Fruit fly (Drosophila melanogaster) whole organism, embryonic: ENCODE results near the gene CG15308.

ENCODE experiments used
- Atf3 ChIP-seq: fragments of 200-800 bp; sonication (Bioruptor generic); optimal IDR thresholded peaks from 3 replicates; lab custom pipeline; 2016; ENCODE audit warnings: missing biosample characterization, missing genetic modification characterization
- Awh ChIP-seq: fragments of 200-800 bp; sonication (Bioruptor generic); IDR thresholded peaks from 2 replicates; pipeline ENCODE4, ENCODE4 v1.3.6; 2022; ENCODE audit warnings: missing biosample characterization, missing genetic modification characterization
- CG10321 ChIP-seq: fragments of 200-800 bp; sonication (Bioruptor generic); IDR thresholded peaks from 2 replicates; pipeline ENCODE4 v1.3.6; 2022; ENCODE audit warnings: missing biosample characterization, missing genetic modification characterization
- CG10543 ChIP-seq: fragments of 200-800 bp; sonication (Bioruptor generic); optimal IDR thresholded peaks from 3 replicates; lab custom pipeline; 2017; ENCODE audit warnings: missing biosample characterization, mild to moderate bottlenecking, missing genetic modification characterization, moderate library complexity
- CG12769 ChIP-seq: fragments of 200-800 bp; sonication (Bioruptor generic); optimal IDR thresholded peaks from 2 replicates; lab custom pipeline; 2019; ENCODE audit warnings: missing biosample characterization, mild to moderate bottlenecking, missing genetic modification characterization, moderate library complexity
- CG14441 ChIP-seq: fragments of 200-800 bp; sonication (Bioruptor generic); IDR thresholded peaks from 2 replicates; pipeline ENCODE4 v1.3.6; 2022; ENCODE audit warnings: missing biosample characterization, missing genetic modification characterization
- CG1602 ChIP-seq: fragments of 200-800 bp; sonication (Bioruptor generic); optimal IDR thresholded peaks from 3 replicates; lab custom pipeline; 2016; ENCODE audit warnings: missing biosample characterization, missing genetic modification characterization
- CG17568 ChIP-seq: fragments of 200-800 bp; sonication (Bioruptor generic); optimal IDR thresholded peaks from 2 replicates; lab custom pipeline; 2018; ENCODE audit warnings: missing biosample characterization, mild to moderate bottlenecking, missing genetic modification characterization, moderate library complexity
- CG2116 ChIP-seq: fragments of 200-800 bp; sonication (Bioruptor generic); optimal IDR thresholded peaks from 3 replicates; lab custom pipeline; 2018; ENCODE audit warnings: missing biosample characterization, mild to moderate bottlenecking, missing genetic modification characterization
- CG2129 ChIP-seq: fragments of 200-800 bp; sonication (Bioruptor generic); IDR thresholded peaks from 2 replicates; pipeline ENCODE4 v1.3.6; 2022; ENCODE audit warnings: missing biosample characterization, missing genetic modification characterization; ENCODE audit not compliant: partially characterized antibody
- CG2199 ChIP-seq: fragments of 200-800 bp; sonication (Bioruptor generic); IDR thresholded peaks from 3 replicates; pipeline ENCODE4 v1.3.6; 2022; ENCODE audit warnings: missing biosample characterization, missing genetic modification characterization
- CG32772 ChIP-seq: fragments of 200-800 bp; sonication (Bioruptor generic); IDR thresholded peaks from 2 replicates; pipeline ENCODE4 v1.3.6; 2022; ENCODE audit warnings: missing biosample characterization, missing genetic modification characterization
- CG3726 ChIP-seq: fragments of 200-800 bp; sonication (Bioruptor generic); IDR thresholded peaks from 3 replicates; pipeline ENCODE4, ENCODE4 v1.3.6; 2022; ENCODE audit warnings: missing biosample characterization, missing genetic modification characterization
- CG4707 ChIP-seq: fragments of 200-800 bp; sonication (Bioruptor generic); optimal IDR thresholded peaks from 2 replicates; lab custom pipeline; 2018; ENCODE audit warnings: missing biosample characterization, mild to moderate bottlenecking, missing genetic modification characterization, moderate library complexity
- CG5953 ChIP-seq: fragments of 200-800 bp; sonication (Bioruptor generic); IDR thresholded peaks from 2 replicates; pipeline ENCODE4 v1.3.6; 2022; ENCODE audit warnings: missing biosample characterization, missing genetic modification characterization
- CG9797 ChIP-seq: fragments of 200-800 bp; sonication (Bioruptor generic); optimal IDR thresholded peaks from 3 replicates; lab custom pipeline; 2018; ENCODE audit warnings: missing biosample characterization, mild to moderate bottlenecking, missing genetic modification characterization
- Dbx ChIP-seq: fragments of 200-800 bp; sonication (Bioruptor generic); IDR thresholded peaks from 3 replicates; pipeline ENCODE4 v1.3.6; 2022; ENCODE audit warnings: missing biosample characterization, missing genetic modification characterization
- Dip3 ChIP-seq: fragments of 200-800 bp; sonication (Bioruptor generic); optimal IDR thresholded peaks from 3 replicates; lab custom pipeline; 2016; ENCODE audit warnings: missing biosample characterization, missing genetic modification characterization
- Eip74EF ChIP-seq, 2 experiments: fragments of 200-800 bp in 1 of 2; fragments of >200 bp in 1 of 2; sonication (Bioruptor generic) in 1 of 2; optimal IDR thresholded peaks; 2 replicates each; lab custom pipeline; 2017 to 2019; ENCODE audit warnings: missing biosample characterization in 2 of 2, missing genetic modification characterization in 2 of 2, mild to moderate bottlenecking in 1 of 2, moderate library complexity in 1 of 2
- HHEX ChIP-seq: fragments of 200-800 bp; sonication (Bioruptor generic); optimal IDR thresholded peaks from 3 replicates; lab custom pipeline; 2017; ENCODE audit warnings: missing biosample characterization, mild to moderate bottlenecking, missing genetic modification characterization, missing genetic modification reagents
- HLH3B ChIP-seq: fragments of 200-800 bp; sonication (Bioruptor generic); IDR thresholded peaks from 2 replicates; pipeline ENCODE4 v1.3.6; 2022; ENCODE audit warnings: missing biosample characterization, missing genetic modification characterization
- Hr51 ChIP-seq, 2 experiments: fragments of 200-800 bp; sonication (Bioruptor generic); optimal IDR thresholded peaks; 2 replicates in 1 of 2; 3 replicates in 1 of 2; lab custom pipeline; 2016 to 2018; ENCODE audit warnings: missing biosample characterization in 2 of 2, missing genetic modification characterization in 2 of 2, mild to moderate bottlenecking in 1 of 2, moderate library complexity in 1 of 2
- Kr ChIP-seq: fragments of 200-800 bp; sonication (Bioruptor generic); optimal IDR thresholded peaks from 2 replicates; lab custom pipeline; 2017; ENCODE audit warnings: missing biosample characterization, mild to moderate bottlenecking, missing genetic modification characterization
- Mad ChIP-seq: fragments of 200-800 bp; sonication (Bioruptor generic); optimal IDR thresholded peaks from 2 replicates; lab custom pipeline; 2016; ENCODE audit warnings: missing biosample characterization, missing genetic modification characterization
- Med ChIP-seq: fragments of 200-800 bp; sonication (Bioruptor generic); peaks from one replicate; lab custom pipeline; 2016; ENCODE audit warnings: missing biosample characterization, missing genetic modification characterization, mild to moderate bottlenecking, inconsistent platforms, moderate library complexity
- Pdp1 ChIP-seq, 2 experiments: fragments of 200-800 bp; sonication (Bioruptor generic); optimal IDR thresholded peaks; 3 replicates each; lab custom pipeline; 2016; ENCODE audit warnings: missing biosample characterization in 2 of 2, missing genetic modification characterization in 2 of 2, mild to moderate bottlenecking in 1 of 2, moderate library complexity in 1 of 2
- Rfx ChIP-seq: fragments of 200-800 bp; sonication (Bioruptor generic); IDR thresholded peaks from 2 replicates; pipeline ENCODE4 v1.3.6; 2022; ENCODE audit warnings: missing biosample characterization, missing genetic modification characterization
- chinmo ChIP-seq: fragments of 200-800 bp; sonication (Bioruptor generic); IDR thresholded peaks from 4 replicates; pipeline ENCODE4 v1.3.6; 2022; ENCODE audit warnings: missing biosample characterization, missing genetic modification characterization; ENCODE audit not compliant: partially characterized antibody
- chn ChIP-seq: fragments of 200-800 bp; sonication (Bioruptor generic); optimal IDR thresholded peaks from 2 replicates; lab custom pipeline; 2016; ENCODE audit warnings: missing biosample characterization, missing genetic modification characterization
- danr ChIP-seq: fragments of 200-800 bp; sonication (Bioruptor generic); IDR thresholded peaks from 2 replicates; pipeline ENCODE4 v1.3.6; 2022; ENCODE audit warnings: missing biosample characterization, missing genetic modification characterization
- dmrt99B ChIP-seq: fragments of 200-800 bp; sonication (Bioruptor generic); optimal IDR thresholded peaks from 2 replicates; lab custom pipeline; 2018; ENCODE audit warnings: missing biosample characterization, mild to moderate bottlenecking, missing genetic modification characterization, moderate library complexity
- ewg ChIP-seq: fragments of 200-800 bp; sonication (Bioruptor generic); optimal IDR thresholded peaks from 3 replicates; lab custom pipeline; 2017; ENCODE audit warnings: mild to moderate bottlenecking, missing biosample characterization, missing genetic modification reagents, missing genetic modification characterization
- gsb-n ChIP-seq: fragments of 200-800 bp; sonication (Bioruptor generic); optimal IDR thresholded peaks from 3 replicates; lab custom pipeline; 2018; ENCODE audit warnings: missing biosample characterization, mild to moderate bottlenecking, missing genetic modification characterization
- hkb ChIP-seq, 2 experiments: fragments of 200-800 bp in 1 of 2; fragments of >200 bp in 1 of 2; sonication (Bioruptor generic) in 1 of 2; IDR thresholded peaks in 1 of 2; optimal IDR thresholded peaks in 1 of 2; 2 replicates each; pipeline versions ENCODE4 v1.3.6 to Lab custom; 2017 to 2022; ENCODE audit warnings: missing biosample characterization in 1 of 2, missing genetic modification characterization in 1 of 2
- klu ChIP-seq: fragments of 200-800 bp; sonication (Bioruptor generic); IDR thresholded peaks from 2 replicates; pipeline ENCODE4 v1.3.6; 2022; ENCODE audit warnings: missing biosample characterization, missing genetic modification characterization
- knrl ChIP-seq: fragments of 200-800 bp; sonication (Bioruptor generic); IDR thresholded peaks from 3 replicates; pipeline ENCODE4 v1.3.6; 2022; ENCODE audit warnings: missing biosample characterization, missing genetic modification characterization; ENCODE audit not compliant: partially characterized antibody
- maf-S ChIP-seq: fragments of 200-800 bp; sonication (Bioruptor generic); optimal IDR thresholded peaks from 2 replicates; lab custom pipeline; 2016; ENCODE audit warnings: missing biosample characterization, missing genetic modification characterization
- pan ChIP-seq, 4 experiments: fragments of >200 bp in 3 of 4; fragments of 200-800 bp in 1 of 4; sonication (Bioruptor generic) in 1 of 4; optimal IDR thresholded peaks in 3 of 4; IDR thresholded peaks in 1 of 4; 2 replicates each; pipeline versions ENCODE4 v1.3.6 to Lab custom; 2017 to 2022; ENCODE audit warnings: missing biosample characterization in 2 of 4, missing genetic modification characterization in 2 of 4, mixed read lengths in 1 of 4
- pb ChIP-seq: fragments of 200-800 bp; sonication (Bioruptor generic); optimal IDR thresholded peaks from 3 replicates; lab custom pipeline; 2016; ENCODE audit warnings: missing biosample characterization, missing genetic modification characterization
- row ChIP-seq: fragments of 200-800 bp; sonication (Bioruptor generic); IDR thresholded peaks from 3 replicates; pipeline ENCODE4 v1.3.6; 2022; ENCODE audit warnings: missing biosample characterization, missing genetic modification characterization
- sd ChIP-seq: fragments of 200-800 bp; sonication (Bioruptor generic); optimal IDR thresholded peaks from 3 replicates; lab custom pipeline; 2018; ENCODE audit warnings: missing biosample characterization, mild to moderate bottlenecking, missing genetic modification characterization, moderate library complexity
- shn ChIP-seq: fragments of 200-800 bp; sonication (Bioruptor generic); optimal IDR thresholded peaks from 3 replicates; lab custom pipeline; 2016; ENCODE audit warnings: missing biosample characterization, missing genetic modification characterization
- stwl ChIP-seq: fragments of 200-800 bp; sonication (Bioruptor generic); optimal IDR thresholded peaks from 3 replicates; lab custom pipeline; 2018; ENCODE audit warnings: missing biosample characterization, mild to moderate bottlenecking, missing genetic modification characterization, moderate library complexity
- trem ChIP-seq: fragments of 200-800 bp; optimal IDR thresholded peaks from 3 replicates; lab custom pipeline; 2019; ENCODE audit warnings: missing biosample characterization, mild to moderate bottlenecking, missing genetic modification characterization, moderate library complexity
- trh ChIP-seq: fragments of 200-800 bp; sonication (Bioruptor generic); optimal IDR thresholded peaks from 2 replicates; lab custom pipeline; 2016; ENCODE audit warnings: missing biosample characterization, missing genetic modification characterization
- unc-4 ChIP-seq: fragments of 200-800 bp; sonication (Bioruptor generic); IDR thresholded peaks from 2 replicates; pipeline ENCODE4 v1.3.6; 2022; ENCODE audit warnings: missing biosample characterization, missing genetic modification characterization; ENCODE audit not compliant: partially characterized antibody
- vvl ChIP-seq: fragments of 200-800 bp; sonication (Bioruptor generic); IDR thresholded peaks from 2 replicates; pipeline ENCODE4 v1.3.6; 2022; ENCODE audit warnings: missing biosample characterization, missing genetic modification characterization
- zen2 ChIP-seq: fragments of 200-800 bp; sonication (Bioruptor generic); IDR thresholded peaks from 3 replicates; pipeline ENCODE4 v1.3.6; 2022; ENCODE audit warnings: missing biosample characterization, missing genetic modification characterization; ENCODE audit not compliant: partially characterized antibody

CG15308 gene

dm6 chrX:10241919-10242318, 23.0 kb upstream of the CG15308 start (continued):
- TF ChIP-seq chn (GFP tag; lab: Kevin White, UChicago) (no peak), CG2129 (GFP tag; lab: Robert Waterston, UW) (no peak), Atf3 (GFP tag; lab: Kevin White, UChicago) (no peak), CG10321 (GFP tag; lab: Robert Waterston, UW) (no peak), Dip3 (GFP tag; lab: Kevin White, UChicago) (no peak), row (peak; percentile 40; the same call in 1 of the 3 replicates), HLH3B (GFP tag; lab: Robert Waterston, UW) (no peak), trem (no peak), Rfx (GFP tag; lab: Robert Waterston, UW) (0 out of 2 replicates have a peak, but pooled peaks have one; percentile 5), CG1602 (no peak), CG17568 (GFP tag; lab: Kevin White, UChicago) (no peak), knrl (GFP tag; lab: Robert Waterston, UW) (no peak), trh (no peak), CG32772 (GFP tag; lab: Robert Waterston, UW) (no peak; the same call in 1 of the 2 replicates), pan (optimal IDR thresholded peaks at IDR 0.05; lab: Kevin White, UChicago) (no peak), pan (GFP tag; optimal IDR thresholded peaks at IDR 0.05 in 1 of 2, IDR thresholded peaks at IDR 0.05 in 1 of 2) (peak in 1 of 2 experiments; percentile 22), CG2116 (GFP tag; lab: Kevin White, UChicago) (no peak), CG5953 (GFP tag; lab: Robert Waterston, UW) (no peak)

dm6 chrX:10234024-10234520, 15.1 kb upstream of the CG15308 start:
- no peak for TF ChIP-seq unc-4
- no peak for TF ChIP-seq pb (GFP tag; lab: Kevin White, UChicago)
- TF ChIP-seq Dbx = no peak
- 0 out of 4 replicates have a peak, but pooled peaks have one; percentile 6 for TF ChIP-seq chinmo
- TF ChIP-seq CG10543 (GFP tag; lab: Kevin White, UChicago) = no peak
- no peak for TF ChIP-seq zen2 (GFP tag; lab: Robert Waterston, UW)
- no peak for TF ChIP-seq Mad (GFP tag; lab: Kevin White, UChicago)
- TF ChIP-seq CG9797 = no peak
- TF ChIP-seq shn = no peak
- no peak for TF ChIP-seq Eip74EF (GFP tag; optimal IDR thresholded peaks at IDR 0.05; lab: Kevin White, UChicago)
- TF ChIP-seq stwl (tag; lab: Kevin White, UChicago) = no peak
- no peak for TF ChIP-seq danr
- peak; percentile 33 for TF ChIP-seq CG12769 (tag; lab: Kevin White, UChicago)
- no peak for TF ChIP-seq gsb-n (tag; lab: Kevin White, UChicago)
- TF ChIP-seq Kr (GFP tag; lab: Kevin White, UChicago) = no peak
- TF ChIP-seq sd (tag; lab: Kevin White, UChicago) = peak; percentile 60
- TF ChIP-seq hkb (optimal IDR thresholded peaks at IDR 0.05; lab: Kevin White, UChicago) = no peak
- no peak for TF ChIP-seq hkb (GFP tag; IDR thresholded peaks at IDR 0.05; lab: Robert Waterston, UW)
- peak in 1 of 2 experiments; percentile 0 for TF ChIP-seq Hr51 (GFP tag; optimal IDR thresholded peaks at IDR 0.05; lab: Kevin White, UChicago)
- TF ChIP-seq CG2199 (GFP tag; lab: Robert Waterston, UW) = no peak
- peak; percentile 64 for TF ChIP-seq CG4707 (GFP tag; lab: Kevin White, UChicago)
- peak; percentile 22 for TF ChIP-seq dmrt99B
- peak in 1 of 2 experiments; percentile 72 for TF ChIP-seq Pdp1 (GFP tag; optimal IDR thresholded peaks at IDR 0.05; lab: Kevin White, UChicago)
- no peak for TF ChIP-seq CG3726 (GFP tag; lab: Robert Waterston, UW)
- TF ChIP-seq vvl (GFP tag; lab: Robert Waterston, UW) = peak; percentile 38; the same call in 1 of the 2 replicates
- no peak for TF ChIP-seq maf-S (GFP tag; lab: Kevin White, UChicago)
- TF ChIP-seq CG14441 = no peak
- no peak for TF ChIP-seq klu
- TF ChIP-seq Med (GFP tag; lab: Kevin White, UChicago) = peak; percentile 4
- no peak for TF ChIP-seq HHEX
- TF ChIP-seq ewg (GFP tag; lab: Kevin White, UChicago) = no peak
- 0 out of 3 replicates have a peak, but pooled peaks have one; percentile 9 for TF ChIP-seq row
- TF ChIP-seq Awh = 0 out of 2 replicates have a peak, but pooled peaks have one; percentile 23
